Worm (Caenorhabditis elegans) whole organism, L4 larva: Measurements from ENCODE around the gene clc-7.
A peak's percentile ranks its signal among the peaks of the same experiment; 100 is the strongest.

Experiments
- D1046.2 ChIP-seq: fragments of 200-800 bp; sonication (Bioruptor generic); IDR thresholded peaks from 2 replicates; pipeline ENCODE4 v1.3.6; 2022; ENCODE audit warnings: missing genetic modification characterization, missing compliant biosample characterization
- F37D6.2 ChIP-seq: sonication (generic microtip); optimal IDR thresholded peaks from 2 replicates; lab custom pipeline; 2016; ENCODE audit warnings: mild to moderate bottlenecking, missing genetic modification characterization, missing compliant biosample characterization
- F49E8.2 ChIP-seq: sonication (generic microtip); optimal IDR thresholded peaks from 2 replicates; lab custom pipeline; 2016; ENCODE audit warnings: missing compliant biosample characterization, mild to moderate bottlenecking, missing genetic modification characterization, borderline replicate concordance
- R02D3.7 ChIP-seq: fragments of 150-350 bp; sonication (generic microtip); optimal IDR thresholded peaks from 3 replicates; lab custom pipeline; 2014; ENCODE audit warnings: missing biosample characterization, missing genetic modification characterization
- T20F7.1 ChIP-seq: fragments of 200-800 bp; sonication (Bioruptor generic); optimal IDR thresholded peaks from 2 replicates; lab custom pipeline; 2018; ENCODE audit warnings: mild to moderate bottlenecking, missing genetic modification characterization, missing compliant biosample characterization
- T26A8.4 ChIP-seq: fragments of 200-800 bp; sonication (Bioruptor generic); IDR thresholded peaks from 2 replicates; pipeline ENCODE4 v1.3.6; 2022; ENCODE audit warnings: missing genetic modification characterization, missing compliant biosample characterization
- ZK546.5 ChIP-seq, 2 experiments: sonication (generic microtip); optimal IDR thresholded peaks; 2 replicates each; lab custom pipeline; 2017; ENCODE audit warnings: missing biosample characterization in 2 of 2, missing genetic modification characterization in 2 of 2
- aha-1 ChIP-seq: fragments of 150-350 bp; peaks from one replicate; lab custom pipeline; 2014; ENCODE audit warnings: missing biosample characterization, missing genetic modification characterization
- arid-1 ChIP-seq: fragments of 200-800 bp; sonication (Bioruptor generic); conservative IDR thresholded peaks from 2 replicates; pipeline ENCODE4 v1.3.6; 2022; ENCODE audit warnings: missing genetic modification reagents, missing genetic modification characterization, missing compliant biosample characterization
- attf-4 ChIP-seq: sonication (generic microtip); optimal IDR thresholded peaks from 3 replicates; lab custom pipeline; 2017; ENCODE audit warnings: missing biosample characterization, missing genetic modification characterization
- ceh-20 ChIP-seq: fragments of 200-800 bp; sonication (Bioruptor generic); IDR thresholded peaks from 2 replicates; pipeline ENCODE4 v1.3.6; 2022; ENCODE audit warnings: missing genetic modification reagents, missing genetic modification characterization, missing compliant biosample characterization
- ceh-44 ChIP-seq: fragments of 200-800 bp; sonication (Bioruptor generic); IDR thresholded peaks from 2 replicates; pipeline ENCODE4 v1.3.6; 2022; ENCODE audit warnings: missing genetic modification reagents, missing genetic modification characterization, missing compliant biosample characterization
- ceh-82 ChIP-seq: sonication (generic microtip); optimal IDR thresholded peaks from 2 replicates; lab custom pipeline; 2017; ENCODE audit warnings: missing biosample characterization, missing genetic modification characterization
- daf-19 ChIP-seq: fragments of 200-800 bp; sonication (Bioruptor generic); conservative IDR thresholded peaks from 2 replicates; pipeline ENCODE4 v1.3.6; 2022; ENCODE audit warnings: missing genetic modification characterization, missing compliant biosample characterization
- daf-8 ChIP-seq: fragments of 200-800 bp; sonication (Bioruptor generic); IDR thresholded peaks from 2 replicates; pipeline ENCODE4 v1.3.6; 2022; ENCODE audit warnings: missing genetic modification characterization, missing compliant biosample characterization
- dmd-6 ChIP-seq: fragments of 200-800 bp; sonication (Bioruptor generic); IDR thresholded peaks from 2 replicates; pipeline ENCODE4 v1.3.6; 2022; ENCODE audit warnings: missing genetic modification reagents, missing genetic modification characterization, missing compliant biosample characterization
- dmd-9 ChIP-seq: fragments of 200-800 bp; sonication (Bioruptor generic); IDR thresholded peaks from 2 replicates; pipeline ENCODE4 v1.3.6; 2022; ENCODE audit warnings: missing genetic modification reagents, missing genetic modification characterization, missing compliant biosample characterization
- dpl-1 ChIP-seq: fragments of 150-350 bp; optimal IDR thresholded peaks from 2 replicates; lab custom pipeline; 2014; ENCODE audit warnings: missing biosample characterization, missing genetic modification reagents, missing genetic modification characterization
- dve-1 ChIP-seq: sonication (generic microtip); optimal IDR thresholded peaks from 2 replicates; lab custom pipeline; 2017; ENCODE audit warnings: antibody characterized with exemption, mild to moderate bottlenecking, missing genetic modification characterization, missing compliant biosample characterization; ENCODE audit not compliant: insufficient read depth
- fkh-10 ChIP-seq: fragments of 150-350 bp; optimal IDR thresholded peaks from 2 replicates; lab custom pipeline; 2014; ENCODE audit warnings: missing biosample characterization, missing genetic modification reagents, missing genetic modification characterization
- fos-1 ChIP-seq: fragments of 150-350 bp; optimal IDR thresholded peaks from 2 replicates; lab custom pipeline; 2014; ENCODE audit warnings: missing biosample characterization, missing genetic modification characterization
- hif-1 ChIP-seq, 2 experiments: sonication (generic microtip); optimal IDR thresholded peaks; 2 replicates each; lab custom pipeline; 2016 to 2017; ENCODE audit warnings: missing compliant biosample characterization in 2 of 2, missing genetic modification characterization in 2 of 2, missing genetic modification reagents in 2 of 2, missing genotype in 2 of 2, mild to moderate bottlenecking in 1 of 2
- hlh-30 ChIP-seq: sonication (generic microtip); optimal IDR thresholded peaks from 2 replicates; lab custom pipeline; 2017; ENCODE audit warnings: antibody characterized with exemption, mild to moderate bottlenecking, missing genetic modification characterization, missing compliant biosample characterization; ENCODE audit not compliant: insufficient read depth
- hmg-1.1 ChIP-seq: fragments of 200-800 bp; sonication (Bioruptor generic); IDR thresholded peaks from 2 replicates; pipeline ENCODE4 v1.3.6; 2022; ENCODE audit warnings: missing genetic modification reagents, missing genetic modification characterization, missing compliant biosample characterization
- lin-1 ChIP-seq: fragments of 200-800 bp; sonication (Bioruptor generic); IDR thresholded peaks from 2 replicates; pipeline ENCODE4 v1.3.6; 2022; ENCODE audit warnings: missing genetic modification reagents, missing genetic modification characterization, missing compliant biosample characterization
- lin-15B ChIP-seq: fragments of 150-350 bp; sonication (generic microtip); optimal IDR thresholded peaks from 3 replicates; lab custom pipeline; 2014; ENCODE audit warnings: missing biosample characterization, missing genetic modification characterization
- lin-29 ChIP-seq: fragments of 200-800 bp; sonication (Bioruptor generic); IDR thresholded peaks from 2 replicates; pipeline ENCODE4 v1.3.6; 2022; ENCODE audit warnings: missing genetic modification reagents, missing genetic modification characterization, missing compliant biosample characterization
- lir-3 ChIP-seq: sonication (generic microtip); optimal IDR thresholded peaks from 2 replicates; lab custom pipeline; 2016; ENCODE audit warnings: mild to moderate bottlenecking, missing genetic modification characterization, missing compliant biosample characterization
- lsy-2 ChIP-seq, 2 experiments: fragments of 150-350 bp in 1 of 2; sonication (generic microtip) in 1 of 2; optimal IDR thresholded peaks; 2 replicates each; lab custom pipeline; 2014 to 2017; ENCODE audit warnings: missing biosample characterization in 2 of 2, missing genetic modification characterization in 2 of 2
- madf-9 ChIP-seq: fragments of 200-800 bp; sonication (Bioruptor generic); conservative IDR thresholded peaks from 2 replicates; pipeline ENCODE4 v1.3.6; 2022; ENCODE audit warnings: missing genetic modification reagents, missing genetic modification characterization, missing compliant biosample characterization
- mep-1 ChIP-seq: fragments of 150-350 bp; sonication (generic microtip); optimal IDR thresholded peaks from 3 replicates; lab custom pipeline; 2014; ENCODE audit warnings: missing biosample characterization, missing genetic modification characterization
- mxl-3 ChIP-seq: fragments of 200-800 bp; sonication (Bioruptor generic); optimal IDR thresholded peaks from 2 replicates; lab custom pipeline; 2018; ENCODE audit warnings: mild to moderate bottlenecking, missing genetic modification characterization, missing compliant biosample characterization
- nhr-10 ChIP-seq: fragments of 150-350 bp; optimal IDR thresholded peaks from 2 replicates; lab custom pipeline; 2014; ENCODE audit warnings: missing biosample characterization, missing genetic modification characterization
- nhr-11 ChIP-seq: fragments of 150-350 bp; optimal IDR thresholded peaks from 2 replicates; lab custom pipeline; 2014; ENCODE audit warnings: missing biosample characterization, missing genetic modification characterization
- nhr-111 ChIP-seq: fragments of 200-800 bp; sonication (Bioruptor generic); optimal IDR thresholded peaks from 2 replicates; lab custom pipeline; 2018; ENCODE audit warnings: mild to moderate bottlenecking, missing genetic modification characterization, missing compliant biosample characterization
- nhr-237 ChIP-seq: sonication (generic microtip); optimal IDR thresholded peaks from 2 replicates; lab custom pipeline; 2017; ENCODE audit warnings: missing biosample characterization, missing genetic modification characterization
- nhr-28 ChIP-seq: fragments of 150-350 bp; optimal IDR thresholded peaks from 2 replicates; lab custom pipeline; 2014; ENCODE audit warnings: missing biosample characterization, missing genetic modification characterization
- nhr-48 ChIP-seq: sonication (generic microtip); optimal IDR thresholded peaks from 2 replicates; lab custom pipeline; 2016; ENCODE audit warnings: mild to moderate bottlenecking, missing genetic modification characterization, missing compliant biosample characterization
- nhr-6 ChIP-seq: fragments of 150-350 bp; optimal IDR thresholded peaks from 2 replicates; lab custom pipeline; 2014; ENCODE audit warnings: missing biosample characterization, missing genetic modification characterization
- nhr-76 ChIP-seq: fragments of 150-350 bp; optimal IDR thresholded peaks from 2 replicates; lab custom pipeline; 2014; ENCODE audit warnings: missing biosample characterization, missing genetic modification characterization
- php-3 ChIP-seq: fragments of 200-800 bp; sonication (Bioruptor generic); IDR thresholded peaks from 2 replicates; pipeline ENCODE4 v1.3.6; 2022; ENCODE audit warnings: missing genetic modification reagents, missing genetic modification characterization, missing compliant biosample characterization
- rbr-2 ChIP-seq: sonication (generic microtip); optimal IDR thresholded peaks from 2 replicates; lab custom pipeline; 2016; ENCODE audit warnings: missing genotype, missing genetic modification characterization, missing compliant biosample characterization
- sdz-12 ChIP-seq: fragments of 200-800 bp; sonication (Bioruptor generic); optimal IDR thresholded peaks from 2 replicates; lab custom pipeline; 2018; ENCODE audit warnings: mild to moderate bottlenecking, missing genetic modification characterization, missing compliant biosample characterization
- spr-1 ChIP-seq: sonication (generic microtip); optimal IDR thresholded peaks from 2 replicates; lab custom pipeline; 2016; ENCODE audit warnings: mild to moderate bottlenecking, missing genetic modification characterization, missing compliant biosample characterization
- spr-3 ChIP-seq: fragments of 200-800 bp; sonication (Bioruptor generic); optimal IDR thresholded peaks from 2 replicates; lab custom pipeline; 2018; ENCODE audit warnings: mild to moderate bottlenecking, missing genetic modification characterization, missing compliant biosample characterization
- tag-97 ChIP-seq: fragments of 200-800 bp; sonication (Bioruptor generic); IDR thresholded peaks from 2 replicates; pipeline ENCODE4 v1.3.6; 2022; ENCODE audit warnings: missing genetic modification characterization, missing compliant biosample characterization
- tra-1 ChIP-seq: fragments of 200-800 bp; sonication (Bioruptor generic); IDR thresholded peaks from 2 replicates; pipeline ENCODE4 v1.3.6; 2022; ENCODE audit warnings: missing genetic modification reagents, missing genetic modification characterization, missing compliant biosample characterization
- unc-62 ChIP-seq, 3 experiments: fragments of 150-350 bp in 1 of 3; sonication (generic microtip); optimal IDR thresholded peaks in 2 of 3; peaks in 1 of 3; 1 replicate in 1 of 3; 2 replicates in 2 of 3; lab custom pipeline; 2014 to 2017; ENCODE audit warnings: missing biosample characterization in 3 of 3, missing genetic modification characterization in 3 of 3, missing genetic modification reagents in 3 of 3, missing genotype in 1 of 3
- vab-7 ChIP-seq: fragments of 200-800 bp; sonication (Bioruptor generic); IDR thresholded peaks from 2 replicates; pipeline ENCODE4 v1.3.6; 2022; ENCODE audit warnings: missing genetic modification reagents, missing genetic modification characterization, missing compliant biosample characterization
- zfp-2 ChIP-seq: sonication (generic microtip); optimal IDR thresholded peaks from 2 replicates; lab custom pipeline; 2016; ENCODE audit warnings: mild to moderate bottlenecking, missing genetic modification characterization, missing compliant biosample characterization
- zip-2 ChIP-seq: fragments of 150-350 bp; optimal IDR thresholded peaks from 2 replicates; lab custom pipeline; 2014; ENCODE audit warnings: missing biosample characterization, missing genetic modification characterization

The clc-7 gene

DNA sequence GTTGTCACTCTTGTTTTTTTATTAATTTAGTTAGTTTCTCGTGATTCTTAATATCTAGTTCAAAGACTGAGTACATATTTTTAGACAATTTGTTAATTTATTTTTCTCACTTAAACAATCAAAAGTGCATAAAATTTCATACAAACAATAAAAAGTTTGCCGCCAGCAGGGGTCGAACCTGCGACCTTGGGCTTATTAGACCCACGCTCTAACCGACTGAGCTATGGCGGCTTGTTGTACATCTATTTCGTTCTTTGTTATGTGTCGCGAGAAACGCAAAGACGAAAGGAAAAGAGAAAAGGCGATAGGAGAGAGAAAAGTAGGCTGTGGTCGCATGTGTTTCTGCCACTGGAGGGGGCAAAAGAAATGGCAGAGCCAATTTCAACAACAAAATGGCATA is 17.6 kb downstream of the clc-7 start (continued):
- TF ChIP-seq ceh-44 (GFP tag; lab: Robert Waterston, UW) (peak; percentile 60; the same call in 1 of the 2 replicates), unc-62 (GFP tag; optimal IDR thresholded peaks at IDR 0.05 in 1 of 2; lab: Kevin White, UChicago) (peak in 1 of 2 experiments; percentile 99), unc-62 (tag; optimal IDR thresholded peaks at IDR 0.05; lab: Kevin White, UChicago) (no peak), nhr-76 (tag; lab: Kevin White, UChicago) (no peak), hlh-30 (tag; lab: Kevin White, UChicago) (peak; percentile 86), php-3 (GFP tag; lab: Robert Waterston, UW) (peak; percentile 92), lsy-2 (tag; optimal IDR thresholded peaks at IDR 0.05; lab: Kevin White, UChicago) (peak; percentile 23 to 80), daf-19 (peak; percentile 94), ceh-82 (tag; lab: Kevin White, UChicago) (no peak), aha-1 (tag; lab: Kevin White, UChicago) (peak; percentile 98), lin-1 (GFP tag; lab: Robert Waterston, UW) (peak; percentile 88), R02D3.7 (peak; percentile 20), zfp-2 (tag; lab: Kevin White, UChicago) (peak; percentile 68), daf-8 (GFP tag; lab: Robert Waterston, UW) (no peak), arid-1 (GFP tag; lab: Robert Waterston, UW) (peak; percentile 84), nhr-11 (peak; percentile 59), madf-9 (GFP tag; lab: Robert Waterston, UW) (peak; percentile 91), fkh-10 (peak; percentile 75), fos-1 (no peak), dve-1 (tag; lab: Kevin White, UChicago) (peak; percentile 87), lin-29 (GFP tag; lab: Robert Waterston, UW) (peak; percentile 82; the same call in 1 of the 2 replicates), rbr-2 (tag; lab: Kevin White, UChicago) (peak; percentile 93), lir-3 (peak; percentile 75), sdz-12 (peak; percentile 74), mep-1 (tag; lab: Kevin White, UChicago) (peak; percentile 94), tra-1 (GFP tag; lab: Robert Waterston, UW) (peak; percentile 92), nhr-111 (GFP tag; lab: Kevin White, UChicago) (peak; percentile 91), lin-15B (tag; lab: Kevin White, UChicago) (no peak), nhr-28 (tag; lab: Kevin White, UChicago) (peak; percentile 74), hif-1 (tag; optimal IDR thresholded peaks at IDR 0.05; lab: Kevin White, UChicago) (peak; percentile 10 to 76), spr-3 (peak; percentile 72), ZK546.5 (tag; optimal IDR thresholded peaks at IDR 0.05; lab: Kevin White, UChicago) (no peak), T20F7.1 (GFP tag; lab: Kevin White, UChicago) (peak; percentile 73), zip-2 (tag; lab: Kevin White, UChicago) (peak; percentile 74), dpl-1 (peak; percentile 35), tag-97 (GFP tag; lab: Robert Waterston, UW) (no peak), hmg-1.1 (GFP tag; lab: Robert Waterston, UW) (peak; percentile 97), D1046.2 (GFP tag; lab: Robert Waterston, UW) (peak; percentile 86), ceh-20 (peak; percentile 93), nhr-6 (tag; lab: Kevin White, UChicago) (peak; percentile 64), nhr-237 (tag; lab: Kevin White, UChicago) (no peak), F49E8.2 (peak; percentile 75), nhr-10 (tag; lab: Kevin White, UChicago) (no peak), F37D6.2 (tag; lab: Kevin White, UChicago) (peak; percentile 78), T26A8.4 (GFP tag; lab: Robert Waterston, UW) (peak; percentile 90), spr-1 (tag; lab: Kevin White, UChicago) (peak; percentile 82), vab-7 (peak; percentile 95), dmd-6 (GFP tag; lab: Robert Waterston, UW) (peak; percentile 81), dmd-9 (peak; percentile 76; the same call in 1 of the 2 replicates), mxl-3 (peak; percentile 65), nhr-48 (tag; lab: Kevin White, UChicago) (peak; percentile 87), attf-4 (tag; lab: Kevin White, UChicago) (peak; percentile 30)
